Fruit fly (Drosophila melanogaster) whole organism, embryonic: ENCODE results near the gene Hph.

ENCODE experiments used
- Antp ChIP-seq: fragments of 200-800 bp; sonication (Bioruptor generic); optimal IDR thresholded peaks from 3 replicates; lab custom pipeline; 2016; ENCODE audit warnings: missing biosample characterization, missing genetic modification characterization
- Asciz ChIP-seq: fragments of 200-800 bp; sonication (Bioruptor generic); optimal IDR thresholded peaks from 2 replicates; lab custom pipeline; 2017; ENCODE audit warnings: missing biosample characterization, mild to moderate bottlenecking, missing genetic modification characterization, missing genetic modification reagents
- Awh ChIP-seq: fragments of 200-800 bp; sonication (Bioruptor generic); IDR thresholded peaks from 2 replicates; pipeline ENCODE4, ENCODE4 v1.3.6; 2022; ENCODE audit warnings: missing biosample characterization, missing genetic modification characterization
- B-H2 ChIP-seq: fragments of 200-800 bp; sonication (Bioruptor generic); optimal IDR thresholded peaks from 2 replicates; lab custom pipeline; 2018; ENCODE audit warnings: missing biosample characterization, mild to moderate bottlenecking, missing genetic modification characterization
- Bgb ChIP-seq: fragments of 200-800 bp; sonication (Bioruptor generic); IDR thresholded peaks from 2 replicates; pipeline ENCODE4 v1.3.6; 2022; ENCODE audit warnings: missing biosample characterization, missing genetic modification characterization; ENCODE audit not compliant: partially characterized antibody
- CG12155 ChIP-seq: fragments of 200-800 bp; sonication (Bioruptor generic); optimal IDR thresholded peaks from 3 replicates; lab custom pipeline; 2016; ENCODE audit warnings: missing biosample characterization, missing genetic modification characterization
- CG12391 ChIP-seq: fragments of 200-800 bp; sonication (Bioruptor generic); optimal IDR thresholded peaks from 3 replicates; lab custom pipeline; 2018; ENCODE audit warnings: missing biosample characterization, mild to moderate bottlenecking, missing genetic modification characterization, moderate library complexity
- CG15514 ChIP-seq: fragments of 200-800 bp; sonication (Bioruptor generic); optimal IDR thresholded peaks from 3 replicates; lab custom pipeline; 2017; ENCODE audit warnings: missing biosample characterization, missing genetic modification characterization, mild to moderate bottlenecking, moderate library complexity, missing genetic modification reagents
- CG16779 ChIP-seq: fragments of 200-800 bp; sonication (Bioruptor generic); IDR thresholded peaks from 2 replicates; pipeline ENCODE4 v1.3.6; 2022; ENCODE audit warnings: missing biosample characterization, missing genetic modification characterization
- CG16813 ChIP-seq: fragments of 200-800 bp; sonication (Bioruptor generic); IDR thresholded peaks from 3 replicates; pipeline ENCODE4 v1.3.6; 2022; ENCODE audit warnings: missing biosample characterization, missing genetic modification characterization; ENCODE audit not compliant: partially characterized antibody
- CG17385 ChIP-seq: fragments of 200-800 bp; sonication (Bioruptor generic); optimal IDR thresholded peaks from 3 replicates; lab custom pipeline; 2018; ENCODE audit warnings: missing biosample characterization, mild to moderate bottlenecking, missing genetic modification characterization
- CG31441 ChIP-seq: fragments of 200-800 bp; sonication (Bioruptor generic); IDR thresholded peaks from 2 replicates; pipeline ENCODE4 v1.3.6; 2022; ENCODE audit warnings: missing biosample characterization, missing genetic modification characterization
- CG3281 ChIP-seq: fragments of 200-800 bp; sonication (Bioruptor generic); optimal IDR thresholded peaks from 3 replicates; lab custom pipeline; 2017; ENCODE audit warnings: missing biosample characterization, mild to moderate bottlenecking, missing genetic modification characterization
- CG6254 ChIP-seq: fragments of 200-800 bp; sonication (Bioruptor generic); optimal IDR thresholded peaks from 3 replicates; lab custom pipeline; 2017; ENCODE audit warnings: mild to moderate bottlenecking, missing biosample characterization, missing genetic modification reagents, missing genetic modification characterization
- CG7556 ChIP-seq: fragments of 200-800 bp; sonication (Bioruptor generic); optimal IDR thresholded peaks from 2 replicates; lab custom pipeline; 2017; ENCODE audit warnings: missing biosample characterization, mild to moderate bottlenecking, missing genetic modification characterization
- CG7963 ChIP-seq: fragments of 200-800 bp; sonication (Bioruptor generic); IDR thresholded peaks from 3 replicates; pipeline ENCODE4 v1.3.6; 2022; ENCODE audit warnings: missing biosample characterization, missing genetic modification characterization; ENCODE audit not compliant: partially characterized antibody
- CG8359 ChIP-seq: fragments of 200-800 bp; sonication (Bioruptor generic); optimal IDR thresholded peaks from 2 replicates; lab custom pipeline; 2017; ENCODE audit warnings: missing biosample characterization, mild to moderate bottlenecking, missing genetic modification characterization, borderline replicate concordance
- CG9437 ChIP-seq: fragments of 200-800 bp; sonication (Bioruptor generic); optimal IDR thresholded peaks from 2 replicates; lab custom pipeline; 2018; ENCODE audit warnings: missing biosample characterization, mild to moderate bottlenecking, missing genetic modification characterization
- Dref ChIP-seq: fragments of 200-800 bp; sonication (Bioruptor generic); IDR thresholded peaks from 2 replicates; pipeline ENCODE4 v1.3.6; 2022; ENCODE audit warnings: missing biosample characterization, missing genetic modification characterization
- ERR ChIP-seq: fragments of 200-800 bp; sonication (Bioruptor generic); optimal IDR thresholded peaks from 2 replicates; lab custom pipeline; 2016; ENCODE audit warnings: missing biosample characterization, missing genetic modification characterization
- Eip74EF ChIP-seq, 2 experiments: fragments of 200-800 bp in 1 of 2; fragments of >200 bp in 1 of 2; sonication (Bioruptor generic) in 1 of 2; optimal IDR thresholded peaks; 2 replicates each; lab custom pipeline; 2017 to 2019; ENCODE audit warnings: missing biosample characterization in 2 of 2, missing genetic modification characterization in 2 of 2, mild to moderate bottlenecking in 1 of 2, moderate library complexity in 1 of 2
- Fer2 ChIP-seq: fragments of 200-800 bp; sonication (Bioruptor generic); optimal IDR thresholded peaks from 2 replicates; lab custom pipeline; 2018; ENCODE audit warnings: missing biosample characterization, mild to moderate bottlenecking, missing genetic modification characterization, moderate library complexity
- GATAe ChIP-seq: fragments of 200-800 bp; sonication (Bioruptor generic); conservative IDR thresholded peaks from 2 replicates; pipeline ENCODE4 v1.3.6; 2022; ENCODE audit warnings: missing biosample characterization, missing genetic modification characterization
- HLH54F ChIP-seq: fragments of 200-800 bp; sonication (Bioruptor generic); optimal IDR thresholded peaks from 3 replicates; lab custom pipeline; 2016; ENCODE audit warnings: missing biosample characterization, missing genetic modification characterization
- Hmx ChIP-seq: fragments of 200-800 bp; sonication (Bioruptor generic); optimal IDR thresholded peaks from 2 replicates; lab custom pipeline; 2016; ENCODE audit warnings: missing biosample characterization, missing genetic modification characterization
- Jarid2 ChIP-seq: fragments of 200-800 bp; sonication (Bioruptor generic); optimal IDR thresholded peaks from 3 replicates; lab custom pipeline; 2017; ENCODE audit warnings: mild to moderate bottlenecking, missing biosample characterization, missing genetic modification reagents, missing genetic modification characterization
- MBD-R2 ChIP-seq: fragments of 200-800 bp; sonication (Bioruptor generic); IDR thresholded peaks from 2 replicates; pipeline ENCODE4 v1.3.6; 2022; ENCODE audit warnings: missing biosample characterization, missing genetic modification characterization
- Med ChIP-seq: fragments of 200-800 bp; sonication (Bioruptor generic); peaks from one replicate; lab custom pipeline; 2016; ENCODE audit warnings: missing biosample characterization, missing genetic modification characterization, mild to moderate bottlenecking, inconsistent platforms, moderate library complexity
- NK7.1 ChIP-seq: fragments of 200-800 bp; sonication (Bioruptor generic); optimal IDR thresholded peaks from 3 replicates; lab custom pipeline; 2016; ENCODE audit warnings: missing biosample characterization, missing genetic modification characterization
- Ptx1 ChIP-seq: fragments of 200-800 bp; sonication (Bioruptor generic); IDR thresholded peaks from 2 replicates; pipeline ENCODE4 v1.3.6; 2022; ENCODE audit warnings: missing biosample characterization, missing genetic modification characterization
- Ravus ChIP-seq: fragments of 200-800 bp; sonication (Bioruptor generic); IDR thresholded peaks from 2 replicates; pipeline ENCODE4 v1.3.6; 2022; ENCODE audit warnings: missing biosample characterization, missing genetic modification characterization
- ab ChIP-seq: fragments of 200-800 bp; sonication (Bioruptor generic); optimal IDR thresholded peaks from 2 replicates; lab custom pipeline; 2016; ENCODE audit warnings: missing biosample characterization, missing genetic modification characterization
- danr ChIP-seq: fragments of 200-800 bp; sonication (Bioruptor generic); IDR thresholded peaks from 2 replicates; pipeline ENCODE4 v1.3.6; 2022; ENCODE audit warnings: missing biosample characterization, missing genetic modification characterization
- ems ChIP-seq: fragments of 200-800 bp; sonication (Bioruptor generic); optimal IDR thresholded peaks from 3 replicates; lab custom pipeline; 2016; ENCODE audit warnings: missing biosample characterization, missing genetic modification characterization
- gro ChIP-seq: fragments of 200-800 bp; sonication (Bioruptor generic); optimal IDR thresholded peaks from 2 replicates; lab custom pipeline; 2016; ENCODE audit warnings: missing biosample characterization, missing genetic modification characterization
- gsb ChIP-seq: fragments of 200-800 bp; sonication (Bioruptor generic); IDR thresholded peaks from 2 replicates; pipeline ENCODE4 v1.3.6; 2022; ENCODE audit warnings: missing biosample characterization, missing genetic modification characterization
- jing ChIP-seq: fragments of 200-800 bp; sonication (Bioruptor generic); optimal IDR thresholded peaks from 2 replicates; lab custom pipeline; 2018; ENCODE audit warnings: missing biosample characterization, mild to moderate bottlenecking, missing genetic modification characterization
- kah ChIP-seq: fragments of 200-800 bp; sonication (Bioruptor generic); optimal IDR thresholded peaks from 2 replicates; lab custom pipeline; 2018; ENCODE audit warnings: missing biosample characterization, mild to moderate bottlenecking, missing genetic modification characterization
- klu ChIP-seq: fragments of 200-800 bp; sonication (Bioruptor generic); IDR thresholded peaks from 2 replicates; pipeline ENCODE4 v1.3.6; 2022; ENCODE audit warnings: missing biosample characterization, missing genetic modification characterization
- lola ChIP-seq, 3 experiments: fragments of >200 bp in 2 of 3; fragments of 200-800 bp in 1 of 3; sonication (Bioruptor generic) in 1 of 3; optimal IDR thresholded peaks; 2 replicates each; lab custom pipeline; 2017 to 2019; ENCODE audit warnings: missing biosample characterization in 3 of 3, missing genetic modification characterization in 3 of 3, mild to moderate bottlenecking in 1 of 3, moderate library complexity in 1 of 3
- luna ChIP-seq: fragments of 200-800 bp; sonication (Bioruptor generic); optimal IDR thresholded peaks from 2 replicates; lab custom pipeline; 2016; ENCODE audit warnings: missing biosample characterization, missing genetic modification characterization
- org-1 ChIP-seq: fragments of 200-800 bp; sonication (Bioruptor generic); optimal IDR thresholded peaks from 2 replicates; lab custom pipeline; 2017; ENCODE audit warnings: missing biosample characterization, missing genetic modification characterization
- pnt ChIP-seq: fragments of 200-800 bp; sonication (Bioruptor generic); optimal IDR thresholded peaks from 3 replicates; lab custom pipeline; 2016; ENCODE audit warnings: missing biosample characterization, missing genetic modification characterization
- ranshi ChIP-seq: fragments of 200-800 bp; sonication (Bioruptor generic); IDR thresholded peaks from 2 replicates; pipeline ENCODE4 v1.3.6; 2022; ENCODE audit warnings: missing biosample characterization, missing genetic modification characterization
- shn ChIP-seq: fragments of 200-800 bp; sonication (Bioruptor generic); optimal IDR thresholded peaks from 3 replicates; lab custom pipeline; 2016; ENCODE audit warnings: missing biosample characterization, missing genetic modification characterization
- stwl ChIP-seq: fragments of 200-800 bp; sonication (Bioruptor generic); optimal IDR thresholded peaks from 3 replicates; lab custom pipeline; 2018; ENCODE audit warnings: missing biosample characterization, mild to moderate bottlenecking, missing genetic modification characterization, moderate library complexity
- tin ChIP-seq: fragments of 200-800 bp; sonication (Bioruptor generic); optimal IDR thresholded peaks from 3 replicates; lab custom pipeline; 2016; ENCODE audit warnings: missing biosample characterization, missing genetic modification characterization
- tio ChIP-seq: fragments of 200-800 bp; sonication (Bioruptor generic); optimal IDR thresholded peaks from 2 replicates; lab custom pipeline; 2017; ENCODE audit warnings: missing biosample characterization, missing genetic modification characterization, inconsistent platforms
- toy ChIP-seq: fragments of 200-800 bp; sonication (Bioruptor generic); IDR thresholded peaks from 2 replicates; pipeline ENCODE4 v1.3.6; 2022; ENCODE audit warnings: missing biosample characterization, missing genetic modification characterization
- tx ChIP-seq: fragments of 200-800 bp; sonication (Bioruptor generic); optimal IDR thresholded peaks from 2 replicates; lab custom pipeline; 2016; ENCODE audit warnings: missing biosample characterization, missing genetic modification characterization
- wek ChIP-seq: fragments of 200-800 bp; sonication (Bioruptor generic); optimal IDR thresholded peaks from 3 replicates; lab custom pipeline; 2018; ENCODE audit warnings: missing biosample characterization, mild to moderate bottlenecking, missing genetic modification characterization, moderate library complexity

Hph gene

dm6 chr3R:5209481-5209880 lies 47.4 kb upstream of the Hph start (continued):
- TF ChIP-seq tio (GFP tag; lab: Kevin White, UChicago) (no peak), CG7963 (GFP tag; lab: Robert Waterston, UW) (no peak), CG9437 (GFP tag; lab: Kevin White, UChicago) (peak; percentile 13), Dref (GFP tag; lab: Robert Waterston, UW) (no peak), MBD-R2 (GFP tag; lab: Robert Waterston, UW) (no peak), ERR (no peak), toy (GFP tag; lab: Robert Waterston, UW) (no peak), NK7.1 (GFP tag; lab: Kevin White, UChicago) (no peak), B-H2 (GFP tag; lab: Kevin White, UChicago) (no peak), CG6254 (peak; percentile 41), CG12391 (peak; percentile 40), jing (GFP tag; lab: Kevin White, UChicago) (peak; percentile 19), CG8359 (GFP tag; lab: Kevin White, UChicago) (no peak), CG15514 (GFP tag; lab: Kevin White, UChicago) (no peak), Eip74EF (GFP tag; optimal IDR thresholded peaks at IDR 0.05; lab: Kevin White, UChicago) (no peak), CG7556 (GFP tag; lab: Kevin White, UChicago) (no peak), CG17385 (GFP tag; lab: Kevin White, UChicago) (no peak), Jarid2 (GFP tag; lab: Kevin White, UChicago) (no peak), wek (GFP tag; lab: Kevin White, UChicago) (no peak), CG16779 (GFP tag; lab: Robert Waterston, UW) (no peak), Antp (peak; percentile 36), ems (GFP tag; lab: Kevin White, UChicago) (no peak), CG31441 (GFP tag; lab: Robert Waterston, UW) (peak; percentile 60), Fer2 (tag; lab: Kevin White, UChicago) (no peak), stwl (no peak), gsb (GFP tag; lab: Robert Waterston, UW) (no peak), Ravus (GFP tag; lab: Robert Waterston, UW) (no peak), ranshi (peak; percentile 52; the same call in 1 of the 2 replicates), shn (no peak), Med (GFP tag; lab: Kevin White, UChicago) (peak; percentile 86), CG12155 (GFP tag; lab: Kevin White, UChicago) (no peak), klu (GFP tag; lab: Robert Waterston, UW) (no peak), tin (GFP tag; lab: Kevin White, UChicago) (peak; percentile 42), GATAe (GFP tag; lab: Robert Waterston, UW) (no peak), CG16813 (GFP tag; lab: Robert Waterston, UW) (no peak), gro (GFP tag; lab: Kevin White, UChicago) (no peak), Ptx1 (GFP tag; lab: Robert Waterston, UW) (peak; percentile 54; the same call in 1 of the 2 replicates), pnt (GFP tag; lab: Kevin White, UChicago) (no peak), luna (GFP tag; lab: Kevin White, UChicago) (no peak), Hmx (no peak), kah (GFP tag; lab: Kevin White, UChicago) (no peak), ab (GFP tag; lab: Kevin White, UChicago) (no peak), tx (no peak), HLH54F (GFP tag; lab: Kevin White, UChicago) (no peak), danr (GFP tag; lab: Robert Waterston, UW) (0 out of 2 replicates have a peak, but pooled peaks have one; percentile 34), Bgb (GFP tag; lab: Robert Waterston, UW) (no peak), org-1 (GFP tag; lab: Kevin White, UChicago) (no peak), Asciz (GFP tag; lab: Kevin White, UChicago) (peak; percentile 59), lola (GFP tag; optimal IDR thresholded peaks at IDR 0.05; lab: Kevin White, UChicago) (peak in 1 of 3 experiments; percentile 9), Awh (GFP tag; lab: Robert Waterston, UW) (peak; percentile 66), CG3281 (GFP tag; lab: Kevin White, UChicago) (no peak)
